Fruit fly (Drosophila melanogaster) whole organism, wandering third instar larva: ENCODE data around the gene Cdc42.

ENCODE experiments used
- Abd-B ChIP-seq: fragments of >200 bp; optimal IDR thresholded peaks from 2 replicates; lab custom pipeline; 2017; ENCODE audit warnings: missing biosample characterization, missing genetic modification characterization
- CG32264 ChIP-seq: fragments of 200-800 bp; sonication (Bioruptor generic); optimal IDR thresholded peaks from 2 replicates; lab custom pipeline; 2016; ENCODE audit warnings: missing biosample characterization, missing genetic modification characterization
- CG9705 ChIP-seq: fragments of 200-800 bp; sonication (Bioruptor generic); optimal IDR thresholded peaks from 2 replicates; lab custom pipeline; 2018; ENCODE audit warnings: missing biosample characterization, mild to moderate bottlenecking, missing genetic modification characterization
- CrebA ChIP-seq: fragments of 200-800 bp; sonication (Bioruptor generic); optimal IDR thresholded peaks from 2 replicates; lab custom pipeline; 2016; ENCODE audit warnings: missing biosample characterization, mild to moderate bottlenecking, missing genetic modification characterization, borderline replicate concordance
- Dfd ChIP-seq: fragments of >200 bp; optimal IDR thresholded peaks from 2 replicates; lab custom pipeline; 2017; ENCODE audit warnings: missing biosample characterization, missing genetic modification characterization
- Dif ChIP-seq: fragments of 200-275, 200-300 bp; sonication (Bioruptor generic); optimal IDR thresholded peaks from 2 replicates; lab custom pipeline; 2018; ENCODE audit warnings: missing biosample characterization, missing genetic modification characterization; ENCODE audit not compliant: partially characterized antibody
- GATAd ChIP-seq: sonication (Bioruptor generic); optimal IDR thresholded peaks from 2 replicates; lab custom pipeline; 2016; ENCODE audit warnings: missing biosample characterization, missing genetic modification characterization
- HLH106 ChIP-seq: fragments of 200-800 bp; optimal IDR thresholded peaks from 3 replicates; lab custom pipeline; 2019; ENCODE audit warnings: missing biosample characterization, mild to moderate bottlenecking, missing genetic modification characterization, moderate library complexity
- Hnf4 ChIP-seq: fragments of 200-800 bp; sonication (Bioruptor generic); optimal IDR thresholded peaks from 2 replicates; lab custom pipeline; 2016; ENCODE audit warnings: missing biosample characterization, mild to moderate bottlenecking, missing genetic modification characterization
- Hr78 ChIP-seq: fragments of >200 bp; optimal IDR thresholded peaks from 2 replicates; lab custom pipeline; 2017; ENCODE audit warnings: missing biosample characterization, missing genetic modification characterization
- Hr83 ChIP-seq: fragments of 200-300 bp; sonication (Bioruptor generic); optimal IDR thresholded peaks from 2 replicates; lab custom pipeline; 2016; ENCODE audit warnings: missing biosample characterization, mild to moderate bottlenecking, missing genetic modification characterization, moderate library complexity; ENCODE audit not compliant: poor library complexity, severe bottlenecking
- Jra ChIP-seq: sonication (Bioruptor generic); optimal IDR thresholded peaks from 2 replicates; lab custom pipeline; 2016; ENCODE audit warnings: missing biosample characterization, missing genetic modification characterization
- Mio ChIP-seq: sonication (Bioruptor generic); optimal IDR thresholded peaks from 2 replicates; lab custom pipeline; 2016; ENCODE audit warnings: missing biosample characterization, missing genetic modification characterization
- N ChIP-seq: fragments of >200 bp; optimal IDR thresholded peaks from 2 replicates; lab custom pipeline; 2018; ENCODE audit warnings: missing biosample characterization, missing external identifiers, missing genetic modification characterization
- OdsH ChIP-seq: fragments of 200-800 bp; sonication (Bioruptor generic); optimal IDR thresholded peaks from 2 replicates; lab custom pipeline; 2016; ENCODE audit warnings: missing biosample characterization, mild to moderate bottlenecking, missing genetic modification characterization
- Rel ChIP-seq, 2 experiments: fragments of 200-800 bp; sonication (Bioruptor generic) in 1 of 2; optimal IDR thresholded peaks; 2 replicates in 1 of 2; 3 replicates in 1 of 2; lab custom pipeline; 2016 to 2019; ENCODE audit warnings: mild to moderate bottlenecking in 2 of 2, missing biosample characterization in 2 of 2, missing genetic modification characterization in 2 of 2, moderate library complexity in 1 of 2
- Sp1 ChIP-seq: fragments of 200-800 bp; sonication (Bioruptor generic); optimal IDR thresholded peaks from 3 replicates; lab custom pipeline; 2019; ENCODE audit warnings: missing biosample characterization, mild to moderate bottlenecking, missing genetic modification characterization, moderate library complexity
- Vsx2 ChIP-seq: fragments of 200-300, 225-300 bp; sonication (Bioruptor generic); optimal IDR thresholded peaks from 2 replicates; lab custom pipeline; 2018; ENCODE audit warnings: missing biosample characterization, missing genetic modification characterization; ENCODE audit not compliant: partially characterized antibody
- dl ChIP-seq, 2 experiments: fragments of 175-275, 200-275 bp in 1 of 2; fragments of 200-275 bp in 1 of 2; sonication (Bioruptor generic); optimal IDR thresholded peaks; lab custom pipeline; 2018; ENCODE audit warnings: mild to moderate bottlenecking in 2 of 2, missing biosample characterization in 2 of 2, missing genetic modification characterization in 2 of 2, moderate library complexity in 2 of 2; ENCODE audit not compliant: partially characterized antibody in 2 of 2, insufficient read depth in 1 of 2
- dsf ChIP-seq: sonication (Bioruptor generic); optimal IDR thresholded peaks from 2 replicates; lab custom pipeline; 2016; ENCODE audit warnings: missing biosample characterization, missing genetic modification characterization, borderline replicate concordance
- ey ChIP-seq: fragments of 200-800 bp; sonication (Bioruptor generic); optimal IDR thresholded peaks from 2 replicates; lab custom pipeline; 2016; ENCODE audit warnings: missing biosample characterization, missing genetic modification characterization
- foxo ChIP-seq, 2 experiments: fragments of 200-800 bp; sonication (Bioruptor generic); optimal IDR thresholded peaks; 2 replicates in 1 of 2; 3 replicates in 1 of 2; lab custom pipeline; 2016 to 2017; ENCODE audit warnings: missing biosample characterization in 2 of 2, missing genetic modification characterization in 2 of 2
- fru ChIP-seq: fragments of 200-800 bp; sonication (Bioruptor generic); optimal IDR thresholded peaks from 3 replicates; lab custom pipeline; 2016; ENCODE audit warnings: missing biosample characterization, mild to moderate bottlenecking, missing genetic modification characterization
- h ChIP-seq: fragments of 200-800 bp; sonication (Bioruptor generic); optimal IDR thresholded peaks from 3 replicates; lab custom pipeline; 2016; ENCODE audit warnings: missing biosample characterization, mild to moderate bottlenecking, missing genetic modification characterization
- lola ChIP-seq: fragments of >200 bp; optimal IDR thresholded peaks from 2 replicates; lab custom pipeline; 2017; ENCODE audit warnings: missing biosample characterization, missing genetic modification characterization
- pan ChIP-seq: fragments of >200 bp; optimal IDR thresholded peaks from 2 replicates; lab custom pipeline; 2017
- psq ChIP-seq: fragments of 200-800 bp; sonication (Bioruptor generic); optimal IDR thresholded peaks from 3 replicates; lab custom pipeline; 2017; ENCODE audit warnings: missing biosample characterization, mild to moderate bottlenecking, missing genetic modification characterization, moderate library complexity
- rgr ChIP-seq: fragments of 200-800 bp; sonication (Bioruptor generic); optimal IDR thresholded peaks from 3 replicates; lab custom pipeline; 2016; ENCODE audit warnings: missing biosample characterization, mild to moderate bottlenecking, missing genetic modification characterization
- sv ChIP-seq: fragments of 200-800 bp; sonication (Bioruptor generic); optimal IDR thresholded peaks from 3 replicates; lab custom pipeline; 2016; ENCODE audit warnings: missing biosample characterization, missing genetic modification characterization
- woc ChIP-seq: sonication (Bioruptor generic); optimal IDR thresholded peaks from 2 replicates; lab custom pipeline; 2016; ENCODE audit warnings: missing biosample characterization, mild to moderate bottlenecking, missing genetic modification characterization

The Cdc42 gene

dm6 chrX:19692951-19693698, 3.8 kb upstream of the Cdc42 start, which contains the start of gene Mer (continued):
- TF ChIP-seq woc (GFP tag; lab: Kevin White, UChicago): peak; percentile 82
- TF ChIP-seq Mio (GFP tag; lab: Kevin White, UChicago): no peak
- TF ChIP-seq dl (GFP tag; optimal IDR thresholded peaks at IDR 0.05; lab: Kevin White, UChicago; ENCODE audit: insufficient read depth in 1 of 2, partially characterized antibody in 2 of 2): no peak
- no peak for TF ChIP-seq N
- no peak for TF ChIP-seq Abd-B
- TF ChIP-seq sv: peak; percentile 62

- TF ChIP-seq Hnf4 (GFP tag; lab: Kevin White, UChicago) (peak; percentile 41), Dif (GFP tag; lab: Kevin White, UChicago) (no peak), h (GFP tag; lab: Kevin White, UChicago) (peak; percentile 30), Rel (GFP tag; optimal IDR thresholded peaks at IDR 0.05; lab: Kevin White, UChicago) (no peak), Rel (tag; optimal IDR thresholded peaks at IDR 0.05; lab: Kevin White, UChicago) (peak; percentile 36), CrebA (no peak), woc (GFP tag; lab: Kevin White, UChicago) (peak; percentile 20), ey (peak; percentile 8), foxo (GFP tag; optimal IDR thresholded peaks at IDR 0.05; lab: Kevin White, UChicago) (peak in 1 of 2 experiments; percentile 28), fru (GFP tag; lab: Kevin White, UChicago) (peak; percentile 8)
These were observed 1.9 kb upstream of the Cdc42 start, which contains the start of gene CG14229 for dm6 chrX:19694792-19695558. TSS of gene CG14229 (minus strand) at chrX:19695250.

dm6 chrX:19697255-19697877, 475 bp downstream of the Cdc42 start:
- TF ChIP-seq HLH106 (tag; lab: Kevin White, UChicago): peak; percentile 20
- peak; percentile 16 for TF ChIP-seq Dif (GFP tag; lab: Kevin White, UChicago)
- TF ChIP-seq N: peak; percentile 96
- no peak for TF ChIP-seq fru (GFP tag; lab: Kevin White, UChicago)
- no peak for TF ChIP-seq dsf (GFP tag; lab: Kevin White, UChicago)
- no peak for TF ChIP-seq GATAd (GFP tag; lab: Kevin White, UChicago)
- peak; percentile 62 for TF ChIP-seq Hr83 (GFP tag; lab: Kevin White, UChicago)
- TF ChIP-seq psq (GFP tag; lab: Kevin White, UChicago): peak; percentile 44
- TF ChIP-seq Sp1 (GFP tag; lab: Kevin White, UChicago): peak; percentile 12
- TF ChIP-seq Rel (GFP tag; optimal IDR thresholded peaks at IDR 0.05; lab: Kevin White, UChicago): no peak
- TF ChIP-seq Rel (tag; optimal IDR thresholded peaks at IDR 0.05; lab: Kevin White, UChicago): peak; percentile 9
- no peak for TF ChIP-seq CrebA
- no peak for TF ChIP-seq Hr78 (GFP tag; lab: Kevin White, UChicago)
- no peak for TF ChIP-seq Vsx2 (GFP tag; lab: Kevin White, UChicago)
- TF ChIP-seq pan (lab: Kevin White, UChicago): no peak
- TF ChIP-seq rgr: peak; percentile 30
- TF ChIP-seq foxo (GFP tag; optimal IDR thresholded peaks at IDR 0.05; lab: Kevin White, UChicago): peak in 1 of 2 experiments; percentile 7
- TF ChIP-seq Dfd: no peak
- TF ChIP-seq CG9705: peak; percentile 48
- TF ChIP-seq Jra (GFP tag; lab: Kevin White, UChicago): peak; percentile 41
- no peak for TF ChIP-seq ey
- no peak for TF ChIP-seq CG32264 (GFP tag; lab: Kevin White, UChicago)
- TF ChIP-seq Abd-B: peak; percentile 50
- TF ChIP-seq dl (GFP tag; optimal IDR thresholded peaks at IDR 0.05; lab: Kevin White, UChicago; ENCODE audit: insufficient read depth in 1 of 2, partially characterized antibody in 2 of 2): no peak
- TF ChIP-seq OdsH (GFP tag; lab: Kevin White, UChicago): peak; percentile 19
- TF ChIP-seq h (GFP tag; lab: Kevin White, UChicago): peak; percentile 38
- TF ChIP-seq lola (GFP tag; lab: Kevin White, UChicago): no peak
